Worm (Caenorhabditis elegans) whole organism, L3 larva: ENCODE measurements around the gene sqt-1.

ENCODE experiments used
- R02D3.7 ChIP-seq: fragments of 150-350 bp; optimal IDR thresholded peaks from 2 replicates; lab custom pipeline; 2014; ENCODE audit warnings: missing biosample characterization, missing genetic modification characterization
- aly-2 ChIP-seq: fragments of 150-350 bp; optimal IDR thresholded peaks from 2 replicates; lab custom pipeline; 2014; ENCODE audit warnings: missing biosample characterization, missing genetic modification characterization
- ama-1 ChIP-seq: fragments of 150-350 bp; optimal IDR thresholded peaks from 2 replicates; lab custom pipeline; 2018
- ceh-82 ChIP-seq: fragments of 150-350 bp; optimal IDR thresholded peaks from 2 replicates; lab custom pipeline; 2014; ENCODE audit warnings: missing biosample characterization, missing genetic modification characterization
- ceh-9 ChIP-seq: sonication (generic microtip); optimal IDR thresholded peaks from 2 replicates; lab custom pipeline; 2018; ENCODE audit warnings: missing biosample characterization, missing genetic modification characterization
- egl-27 ChIP-seq: sonication (generic microtip); optimal IDR thresholded peaks from 4 replicates; lab custom pipeline; 2017; ENCODE audit warnings: missing biosample characterization, missing genetic modification reagents, missing genetic modification characterization
- elt-1 ChIP-seq: fragments of 150-350 bp; optimal IDR thresholded peaks from 2 replicates; lab custom pipeline; 2014; ENCODE audit warnings: missing biosample characterization, missing genetic modification characterization
- elt-3 ChIP-seq, 3 experiments: fragments of 150-350 bp in 1 of 3; sonication (generic microtip) in 2 of 3; optimal IDR thresholded peaks; 2 replicates in 2 of 3; 4 replicates in 1 of 3; lab custom pipeline; 2014 to 2017; ENCODE audit warnings: missing biosample characterization in 3 of 3, missing genetic modification characterization in 3 of 3
- fkh-10 ChIP-seq: sonication (generic microtip); optimal IDR thresholded peaks from 2 replicates; lab custom pipeline; 2017; ENCODE audit warnings: missing biosample characterization, missing genetic modification reagents, missing genetic modification characterization
- fkh-2 ChIP-seq: fragments of 150-350 bp; optimal IDR thresholded peaks from 2 replicates; lab custom pipeline; 2014; ENCODE audit warnings: missing biosample characterization, missing genetic modification reagents, missing genetic modification characterization
- hmg-11 ChIP-seq: sonication (generic microtip); optimal IDR thresholded peaks from 2 replicates; lab custom pipeline; 2016; ENCODE audit warnings: missing genetic modification characterization, missing compliant biosample characterization
- jun-1 ChIP-seq: fragments of 150-350 bp; optimal IDR thresholded peaks from 2 replicates; lab custom pipeline; 2014; ENCODE audit warnings: missing biosample characterization, missing genetic modification reagents, missing genetic modification characterization
- lin-15B ChIP-seq: fragments of 150-350 bp; optimal IDR thresholded peaks from 2 replicates; lab custom pipeline; 2014; ENCODE audit warnings: missing biosample characterization, missing genetic modification characterization
- lsy-12 ChIP-seq: sonication (generic microtip); optimal IDR thresholded peaks from 2 replicates; lab custom pipeline; 2016; ENCODE audit warnings: mild to moderate bottlenecking, missing genetic modification characterization, missing compliant biosample characterization
- mml-1 ChIP-seq: fragments of 150-350 bp; sonication (generic microtip); optimal IDR thresholded peaks from 3 replicates; lab custom pipeline; 2014; ENCODE audit warnings: missing biosample characterization, missing genetic modification characterization
- nhr-11 ChIP-seq: fragments of 150-350 bp; optimal IDR thresholded peaks from 2 replicates; lab custom pipeline; 2014; ENCODE audit warnings: missing biosample characterization, missing genetic modification characterization
- nhr-12 ChIP-seq: fragments of 150-350 bp; optimal IDR thresholded peaks from 2 replicates; lab custom pipeline; 2014; ENCODE audit warnings: missing biosample characterization, missing genetic modification characterization
- nhr-23 ChIP-seq: fragments of 150-350 bp; optimal IDR thresholded peaks from 2 replicates; lab custom pipeline; 2014; ENCODE audit warnings: missing biosample characterization, missing genetic modification reagents, missing genetic modification characterization
- nhr-237 ChIP-seq: fragments of 150-350 bp; optimal IDR thresholded peaks from 2 replicates; lab custom pipeline; 2014; ENCODE audit warnings: missing biosample characterization, missing genetic modification characterization
- nhr-25 ChIP-seq: sonication (generic microtip); optimal IDR thresholded peaks from 2 replicates; lab custom pipeline; 2017; ENCODE audit warnings: missing biosample characterization, missing genetic modification characterization
- nhr-28 ChIP-seq: fragments of 150-350 bp; optimal IDR thresholded peaks from 2 replicates; lab custom pipeline; 2014; ENCODE audit warnings: missing biosample characterization, missing genetic modification characterization
- nhr-43 ChIP-seq: sonication (generic microtip); optimal IDR thresholded peaks from 2 replicates; lab custom pipeline; 2016; ENCODE audit warnings: mild to moderate bottlenecking, missing genetic modification characterization, missing compliant biosample characterization; ENCODE audit not compliant: poor library complexity, severe bottlenecking
- nhr-67 ChIP-seq: fragments of 150-350 bp; optimal IDR thresholded peaks from 2 replicates; lab custom pipeline; 2014; ENCODE audit warnings: missing biosample characterization, missing genetic modification characterization
- pqm-1 ChIP-seq: fragments of 150-350 bp; optimal IDR thresholded peaks from 2 replicates; lab custom pipeline; 2017; ENCODE audit warnings: missing biosample characterization, missing genetic modification characterization, inconsistent platforms
- sea-2 ChIP-seq: fragments of 150-350 bp; sonication (generic microtip); optimal IDR thresholded peaks from 4 replicates; lab custom pipeline; 2014; ENCODE audit warnings: missing biosample characterization, missing genetic modification reagents, missing genetic modification characterization
- skn-1 ChIP-seq: fragments of 150-350 bp; optimal IDR thresholded peaks from 2 replicates; lab custom pipeline; 2014; ENCODE audit warnings: missing biosample characterization, missing genetic modification characterization
- tbx-2 ChIP-seq: sonication (generic microtip); optimal IDR thresholded peaks from 2 replicates; lab custom pipeline; 2016; ENCODE audit warnings: mild to moderate bottlenecking, missing genetic modification characterization, missing compliant biosample characterization
- unc-39 ChIP-seq: sonication (generic microtip); optimal IDR thresholded peaks from 4 replicates; lab custom pipeline; 2017; ENCODE audit warnings: missing biosample characterization, missing genetic modification characterization
- unc-62 ChIP-seq: fragments of 150-350 bp; sonication (generic microtip); optimal IDR thresholded peaks from 4 replicates; lab custom pipeline; 2014; ENCODE audit warnings: missing biosample characterization, missing genetic modification reagents, missing genetic modification characterization
- zag-1 ChIP-seq: fragments of 150-350 bp; optimal IDR thresholded peaks from 2 replicates; lab custom pipeline; 2014; ENCODE audit warnings: missing biosample characterization, missing genetic modification characterization
- ztf-11 ChIP-seq: fragments of 150-350 bp; optimal IDR thresholded peaks from 2 replicates; lab custom pipeline; 2014; ENCODE audit warnings: missing biosample characterization, missing genetic modification characterization
- ztf-4 ChIP-seq: fragments of 150-350 bp; optimal IDR thresholded peaks from 2 replicates; lab custom pipeline; 2014; ENCODE audit warnings: missing biosample characterization, missing genetic modification characterization

sqt-1 gene

DNA sequence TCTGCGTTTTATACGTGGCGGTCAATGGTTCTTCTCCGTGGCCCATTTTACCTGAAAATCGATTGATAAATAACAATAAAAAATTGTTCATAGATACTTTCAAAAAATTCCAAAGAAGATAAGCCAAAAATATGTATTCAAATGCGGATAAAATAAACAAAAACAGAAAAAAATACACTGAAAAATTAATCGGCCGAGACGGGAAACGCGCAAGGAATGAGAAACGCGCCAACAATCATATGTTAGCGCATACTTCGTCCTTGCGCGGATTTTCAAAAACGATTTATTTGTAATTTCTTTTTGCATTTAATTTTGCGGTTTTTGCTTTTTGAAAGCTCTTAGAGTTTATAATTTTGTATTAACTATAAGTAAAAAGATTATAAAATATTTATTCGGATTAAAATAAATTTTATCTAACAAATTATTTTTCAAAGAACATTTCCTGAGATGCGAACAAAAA, 8.0 kb upstream of the sqt-1 start, which contains the start of gene nduf-11 (continued):
- no peak for TF ChIP-seq nhr-67 (tag; lab: Kevin White, UChicago)
- peak; percentile 37 for TF ChIP-seq jun-1 (tag; lab: Kevin White, UChicago)
- TF ChIP-seq aly-2, result no peak
- TF ChIP-seq nhr-23 (tag; lab: Kevin White, UChicago), result peak; percentile 93
- TF ChIP-seq lin-15B (tag; lab: Kevin White, UChicago), result peak; percentile 89
- TF ChIP-seq ztf-11 (tag; lab: Kevin White, UChicago), result no peak
- no peak for TF ChIP-seq sea-2 (GFP tag; lab: Kevin White, UChicago)
- peak; percentile 84 for TF ChIP-seq ama-1 (lab: Kevin White, UChicago)
- TF ChIP-seq egl-27 (tag; lab: Kevin White, UChicago), result no peak
- TF ChIP-seq tbx-2 (tag; lab: Kevin White, UChicago), result peak; percentile 69
- no peak for TF ChIP-seq nhr-11 (tag; lab: Kevin White, UChicago)
- TF ChIP-seq unc-62, result peak; percentile 32
- no peak for TF ChIP-seq nhr-12 (tag; lab: Kevin White, UChicago)
- peak; percentile 74 for TF ChIP-seq nhr-25
- TF ChIP-seq fkh-2 (tag; lab: Kevin White, UChicago), result no peak
- TF ChIP-seq, all 47 proteins: peak for 25

DNA sequence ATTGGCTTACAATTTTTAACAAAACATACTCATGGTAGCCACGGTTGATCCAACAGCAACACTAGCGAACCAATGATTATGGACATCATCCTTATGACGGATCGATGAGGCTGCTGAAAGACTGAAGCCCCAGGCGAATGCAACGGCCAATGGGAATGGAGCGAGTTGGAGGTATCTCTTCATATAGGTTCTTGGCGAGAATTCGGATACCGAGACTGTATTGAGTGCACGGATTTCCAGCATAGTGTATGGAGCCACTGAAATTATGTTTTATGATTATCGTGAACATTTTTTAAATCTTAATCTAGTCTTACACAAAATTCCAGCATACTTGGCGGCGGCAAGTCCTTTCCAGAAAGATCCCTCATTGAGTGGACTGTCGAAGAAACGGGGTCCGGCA, 6.9 kb upstream of the sqt-1 start:
- TF ChIP-seq lin-15B (tag; lab: Kevin White, UChicago) (no peak), nhr-67 (tag; lab: Kevin White, UChicago) (no peak), aly-2 (no peak), hmg-11 (tag; lab: Kevin White, UChicago) (no peak), ama-1 (lab: Kevin White, UChicago) (no peak), ztf-11 (tag; lab: Kevin White, UChicago) (no peak), unc-39 (no peak)

DNA sequence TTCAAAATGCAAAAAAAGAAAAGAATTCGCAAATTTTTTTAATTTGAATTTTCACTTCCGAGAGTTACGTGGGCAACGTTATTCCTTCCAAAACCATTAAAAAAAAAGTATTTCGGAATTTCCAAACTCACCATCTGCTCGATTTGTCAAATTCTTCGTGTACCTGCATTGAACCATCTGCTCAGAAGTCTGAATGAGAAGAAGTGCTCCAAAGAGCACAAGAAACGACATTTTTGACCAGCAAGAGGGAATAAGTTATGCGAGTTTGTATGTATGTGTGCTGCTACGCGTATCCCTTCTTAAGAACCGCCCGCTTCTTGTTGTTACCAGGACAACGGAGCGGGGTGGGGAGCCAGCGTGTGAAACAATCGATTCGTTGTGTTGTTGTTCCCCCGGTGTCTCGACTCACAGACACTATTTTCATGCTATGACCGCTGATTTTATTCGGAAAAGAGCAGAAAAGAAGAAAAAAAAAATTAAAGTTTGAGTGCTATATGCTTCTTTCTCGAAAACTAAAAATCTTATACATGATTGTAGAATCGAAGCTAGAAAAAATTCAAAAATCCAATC, 5.7 kb upstream of the sqt-1 start, which contains the start of gene lgc-20:
lgc-20 (minus strand) TSS at position 311 of the 570 bp plus-strand sequence.
- TF ChIP-seq elt-3 (tag; optimal IDR thresholded peaks at IDR 0.05; lab: Kevin White, UChicago) (no peak), ama-1 (lab: Kevin White, UChicago) (no peak), lin-15B (tag; lab: Kevin White, UChicago) (no peak), nhr-237 (tag; lab: Kevin White, UChicago) (no peak), unc-39 (no peak), ztf-4 (tag; lab: Kevin White, UChicago) (no peak), zag-1 (no peak), pqm-1 (tag; lab: Kevin White, UChicago) (no peak), R02D3.7 (tag; lab: Kevin White, UChicago) (no peak), skn-1 (tag; lab: Kevin White, UChicago) (no peak), nhr-25 (no peak), ceh-82 (tag; lab: Kevin White, UChicago) (no peak), ztf-11 (tag; lab: Kevin White, UChicago) (no peak), egl-27 (tag; lab: Kevin White, UChicago) (no peak), ceh-9 (tag; lab: Kevin White, UChicago) (no peak), nhr-43 (tag; lab: Kevin White, UChicago) (no peak), lsy-12 (no peak)

DNA sequence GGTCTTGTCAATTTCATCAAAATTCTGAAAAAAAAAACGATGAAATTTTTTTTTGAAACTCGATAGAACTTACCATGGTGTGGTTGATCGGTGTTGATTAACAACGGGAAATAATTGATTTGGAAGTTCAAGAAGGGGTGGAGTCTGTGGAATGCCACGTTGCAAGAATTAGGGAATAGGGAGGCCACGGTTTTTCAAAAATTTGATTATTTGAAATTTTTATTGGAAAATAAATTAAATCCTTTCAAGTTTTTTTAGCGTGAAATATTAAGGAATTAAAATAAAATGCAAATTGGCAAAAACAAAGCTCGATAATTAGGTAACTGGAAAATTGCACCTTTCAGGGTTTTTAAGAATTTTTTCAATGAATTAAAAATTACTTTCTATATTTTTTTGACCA, 1.9 kb upstream of the sqt-1 start, which contains the start of gene rmd-3:
rmd-3 (minus strand) TSS at position 101 of the 400 bp plus-strand sequence.
- no peak for TF ChIP-seq egl-27 (tag; lab: Kevin White, UChicago)

DNA sequence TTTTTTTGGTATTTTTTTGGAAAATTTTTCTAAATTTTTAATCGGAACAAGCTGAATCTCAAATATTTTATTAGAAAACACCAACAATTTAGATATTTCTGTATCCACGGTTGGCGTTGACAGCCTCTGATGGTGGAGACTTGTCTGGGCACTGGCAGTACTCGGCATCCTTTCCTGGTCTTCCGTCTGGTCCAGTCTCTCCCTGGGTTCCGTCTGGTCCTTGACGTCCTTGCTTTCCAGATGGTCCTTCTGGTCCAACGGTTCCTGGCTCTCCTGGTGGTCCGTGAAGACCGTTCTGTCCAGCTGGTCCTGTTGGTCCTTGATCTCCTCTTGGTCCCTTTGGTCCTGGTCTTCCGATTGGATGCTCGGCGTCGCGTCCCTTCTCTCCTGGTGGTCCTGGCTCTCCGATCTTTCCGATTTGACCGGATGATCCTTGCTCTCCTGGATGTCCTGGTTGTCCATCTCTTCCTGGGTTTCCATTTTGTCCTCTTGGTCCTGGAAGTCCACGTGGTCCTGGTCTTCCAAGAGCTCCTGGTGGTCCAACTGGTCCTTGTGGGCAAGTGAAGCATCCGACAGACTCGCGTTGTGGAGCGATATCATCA, 896 bp downstream of the sqt-1 start:
- TF ChIP-seq hmg-11 (tag; lab: Kevin White, UChicago) (no peak), egl-27 (tag; lab: Kevin White, UChicago) (no peak), nhr-43 (tag; lab: Kevin White, UChicago) (peak; percentile 23), jun-1 (tag; lab: Kevin White, UChicago) (no peak), ama-1 (lab: Kevin White, UChicago) (peak; percentile 28)

DNA sequence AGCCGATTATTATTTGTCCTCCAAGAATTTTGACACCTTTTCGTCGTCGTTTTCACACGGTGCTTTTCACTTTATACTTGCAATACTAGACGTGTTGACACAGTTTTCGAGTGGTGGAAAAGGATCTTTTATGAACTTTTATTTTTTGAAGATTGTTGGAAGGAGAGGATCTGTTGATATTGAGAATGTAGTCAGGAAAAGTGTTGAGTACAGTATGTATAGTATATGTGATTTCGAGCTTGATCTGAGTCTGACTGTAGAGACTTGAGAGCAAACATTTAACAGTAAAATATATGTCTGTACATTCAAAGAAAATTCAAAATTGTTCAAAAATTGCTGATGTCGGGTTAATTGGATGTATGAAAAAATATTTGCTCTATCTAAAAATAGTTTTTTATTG, 1.5 kb downstream of the sqt-1 start:
- TF ChIP-seq mml-1 (tag; lab: Kevin White, UChicago) (no peak), fkh-10 (GFP tag; lab: Kevin White, UChicago) (no peak), nhr-12 (tag; lab: Kevin White, UChicago) (no peak), elt-3 (tag; optimal IDR thresholded peaks at IDR 0.05; lab: Kevin White, UChicago) (peak in 1 of 3 experiments; percentile 75), tbx-2 (tag; lab: Kevin White, UChicago) (peak; percentile 33), nhr-11 (tag; lab: Kevin White, UChicago) (no peak), nhr-43 (tag; lab: Kevin White, UChicago) (peak; percentile 72), elt-1 (no peak), zag-1 (no peak), aly-2 (no peak), nhr-25 (no peak), nhr-28 (tag; lab: Kevin White, UChicago) (peak; percentile 7), nhr-23 (tag; lab: Kevin White, UChicago) (peak; percentile 71), jun-1 (tag; lab: Kevin White, UChicago) (no peak)
